Fruit fly (Drosophila melanogaster) whole organism, embryonic: ENCODE measurements around the gene Pfas.

Experiments
- Ada2b ChIP-seq: fragments of 200-800 bp; sonication (Bioruptor generic); IDR thresholded peaks from 2 replicates; pipeline ENCODE4 v1.3.6; 2022; ENCODE audit warnings: missing biosample characterization, missing genetic modification characterization
- Blimp-1 ChIP-seq: fragments of 200-800 bp; sonication (Bioruptor generic); optimal IDR thresholded peaks from 3 replicates; lab custom pipeline; 2018; ENCODE audit warnings: missing biosample characterization, missing genetic modification characterization, mild to moderate bottlenecking, moderate library complexity, missing genetic modification reagents
- CG10462 ChIP-seq: fragments of 200-800 bp; sonication (Bioruptor generic); optimal IDR thresholded peaks from 2 replicates; lab custom pipeline; 2016; ENCODE audit warnings: missing biosample characterization, missing genetic modification characterization
- CG10959 ChIP-seq: fragments of 200-800 bp; sonication (Bioruptor generic); IDR thresholded peaks from 2 replicates; pipeline ENCODE4 v1.3.6; 2022; ENCODE audit warnings: missing biosample characterization, missing genetic modification characterization
- CG11504 ChIP-seq: fragments of 200-800 bp; sonication (Bioruptor generic); optimal IDR thresholded peaks from 3 replicates; lab custom pipeline; 2019; ENCODE audit warnings: missing biosample characterization, mild to moderate bottlenecking, missing genetic modification characterization, moderate library complexity
- CG11695 ChIP-seq: fragments of 200-800 bp; sonication (Bioruptor generic); IDR thresholded peaks from 3 replicates; pipeline ENCODE4 v1.3.6; 2022; ENCODE audit warnings: missing biosample characterization, missing genetic modification characterization
- CG12391 ChIP-seq: fragments of 200-800 bp; sonication (Bioruptor generic); optimal IDR thresholded peaks from 3 replicates; lab custom pipeline; 2018; ENCODE audit warnings: missing biosample characterization, mild to moderate bottlenecking, missing genetic modification characterization, moderate library complexity
- CG12769 ChIP-seq: fragments of 200-800 bp; sonication (Bioruptor generic); optimal IDR thresholded peaks from 2 replicates; lab custom pipeline; 2019; ENCODE audit warnings: missing biosample characterization, mild to moderate bottlenecking, missing genetic modification characterization, moderate library complexity
- CG13424 ChIP-seq: fragments of 200-800 bp; sonication (Bioruptor generic); optimal IDR thresholded peaks from 2 replicates; lab custom pipeline; 2019; ENCODE audit warnings: missing biosample characterization, mild to moderate bottlenecking, missing genetic modification characterization, moderate library complexity
- CG14710 ChIP-seq: fragments of 200-800 bp; sonication (Bioruptor generic); optimal IDR thresholded peaks from 3 replicates; lab custom pipeline; 2019; ENCODE audit warnings: missing biosample characterization, mild to moderate bottlenecking, missing genetic modification characterization, moderate library complexity
- CG15011 ChIP-seq: fragments of 200-800 bp; sonication (Bioruptor generic); optimal IDR thresholded peaks from 3 replicates; lab custom pipeline; 2018; ENCODE audit warnings: missing biosample characterization, mild to moderate bottlenecking, missing genetic modification characterization
- CG15514 ChIP-seq: fragments of 200-800 bp; sonication (Bioruptor generic); optimal IDR thresholded peaks from 3 replicates; lab custom pipeline; 2017; ENCODE audit warnings: missing biosample characterization, missing genetic modification characterization, mild to moderate bottlenecking, moderate library complexity, missing genetic modification reagents
- CG18764 ChIP-seq: fragments of 200-800 bp; sonication (Bioruptor generic); optimal IDR thresholded peaks from 3 replicates; lab custom pipeline; 2016; ENCODE audit warnings: missing biosample characterization, missing genetic modification characterization
- CG2116 ChIP-seq: fragments of 200-800 bp; sonication (Bioruptor generic); optimal IDR thresholded peaks from 3 replicates; lab custom pipeline; 2018; ENCODE audit warnings: missing biosample characterization, mild to moderate bottlenecking, missing genetic modification characterization
- CG31224 ChIP-seq: fragments of 200-800 bp; sonication (Bioruptor generic); IDR thresholded peaks from 2 replicates; pipeline ENCODE4 v1.3.6; 2022; ENCODE audit warnings: missing biosample characterization, missing genetic modification characterization
- CG3847 ChIP-seq: fragments of 200-800 bp; sonication (Bioruptor generic); IDR thresholded peaks from 2 replicates; pipeline ENCODE4 v1.3.6; 2022; ENCODE audit warnings: missing biosample characterization, missing genetic modification characterization
- CG6854 ChIP-seq: fragments of 200-800 bp; sonication (Bioruptor generic); optimal IDR thresholded peaks from 3 replicates; lab custom pipeline; 2017; ENCODE audit warnings: missing biosample characterization, mild to moderate bottlenecking, missing genetic modification characterization
- CG7786 ChIP-seq: fragments of 200-800 bp; sonication (Bioruptor generic); optimal IDR thresholded peaks from 2 replicates; lab custom pipeline; 2016; ENCODE audit warnings: missing biosample characterization, missing genetic modification characterization
- CG8359 ChIP-seq: fragments of 200-800 bp; sonication (Bioruptor generic); optimal IDR thresholded peaks from 2 replicates; lab custom pipeline; 2017; ENCODE audit warnings: missing biosample characterization, mild to moderate bottlenecking, missing genetic modification characterization, borderline replicate concordance
- CG8478 ChIP-seq: fragments of >200 bp; optimal IDR thresholded peaks from 2 replicates; lab custom pipeline; 2018
- CG8924 ChIP-seq: fragments of 200-800 bp; optimal IDR thresholded peaks from 3 replicates; lab custom pipeline; 2019; ENCODE audit warnings: missing biosample characterization, mild to moderate bottlenecking, missing genetic modification characterization, moderate library complexity
- HmgD ChIP-seq: fragments of 200-800 bp; sonication (Bioruptor generic); optimal IDR thresholded peaks from 3 replicates; lab custom pipeline; 2016; ENCODE audit warnings: missing biosample characterization, missing genetic modification characterization
- Mad ChIP-seq: fragments of 200-800 bp; sonication (Bioruptor generic); optimal IDR thresholded peaks from 2 replicates; lab custom pipeline; 2016; ENCODE audit warnings: missing biosample characterization, missing genetic modification characterization
- Ptx1 ChIP-seq: fragments of 200-800 bp; sonication (Bioruptor generic); IDR thresholded peaks from 2 replicates; pipeline ENCODE4 v1.3.6; 2022; ENCODE audit warnings: missing biosample characterization, missing genetic modification characterization
- Sin3A ChIP-seq: fragments of >200 bp; optimal IDR thresholded peaks from 2 replicates; lab custom pipeline; 2018
- Stat92E ChIP-seq, 3 experiments: fragments of >200 bp in 2 of 3; fragments of 200-800 bp in 1 of 3; sonication (Bioruptor generic) in 1 of 3; optimal IDR thresholded peaks; 2 replicates each; lab custom pipeline; 2017 to 2019; ENCODE audit warnings: missing biosample characterization in 3 of 3, missing genetic modification characterization in 3 of 3, mild to moderate bottlenecking in 1 of 3, moderate library complexity in 1 of 3
- al ChIP-seq: fragments of 200-800 bp; sonication (Bioruptor generic); IDR thresholded peaks from 2 replicates; pipeline ENCODE4 v1.3.6; 2022; ENCODE audit warnings: missing biosample characterization, missing genetic modification characterization
- bbx ChIP-seq: fragments of 200-800 bp; sonication (Bioruptor generic); IDR thresholded peaks from 2 replicates; pipeline ENCODE4 v1.3.6; 2022; ENCODE audit warnings: missing biosample characterization, missing genetic modification characterization; ENCODE audit not compliant: partially characterized antibody
- btn ChIP-seq: fragments of 200-800 bp; sonication (Bioruptor generic); optimal IDR thresholded peaks from 2 replicates; lab custom pipeline; 2016; ENCODE audit warnings: missing biosample characterization, missing genetic modification characterization
- cg ChIP-seq: fragments of 200-800 bp; sonication (Bioruptor generic); optimal IDR thresholded peaks from 3 replicates; lab custom pipeline; 2019; ENCODE audit warnings: missing biosample characterization, mild to moderate bottlenecking, missing genetic modification characterization, moderate library complexity
- crol ChIP-seq: fragments of 200-800 bp; sonication (Bioruptor generic); IDR thresholded peaks from 2 replicates; pipeline ENCODE4 v1.3.6; 2022; ENCODE audit warnings: missing biosample characterization, missing genetic modification characterization
- cwo ChIP-seq: fragments of 200-800 bp; sonication (Bioruptor generic); optimal IDR thresholded peaks from 3 replicates; lab custom pipeline; 2017; ENCODE audit warnings: missing biosample characterization, missing genetic modification characterization, mild to moderate bottlenecking, moderate library complexity, missing genetic modification reagents
- danr ChIP-seq: fragments of 200-800 bp; sonication (Bioruptor generic); IDR thresholded peaks from 2 replicates; pipeline ENCODE4 v1.3.6; 2022; ENCODE audit warnings: missing biosample characterization, missing genetic modification characterization
- dati ChIP-seq: fragments of 200-800 bp; sonication (Bioruptor generic); IDR thresholded peaks from 2 replicates; pipeline ENCODE4 v1.3.6; 2022; ENCODE audit warnings: missing biosample characterization, missing genetic modification characterization
- disco-r ChIP-seq: fragments of 200-800 bp; sonication (Bioruptor generic); optimal IDR thresholded peaks from 2 replicates; lab custom pipeline; 2016; ENCODE audit warnings: missing biosample characterization, missing genetic modification characterization
- fu2 ChIP-seq: fragments of 200-800 bp; sonication (Bioruptor generic); optimal IDR thresholded peaks from 2 replicates; lab custom pipeline; 2016; ENCODE audit warnings: missing biosample characterization, missing genetic modification characterization
- gsb ChIP-seq: fragments of 200-800 bp; sonication (Bioruptor generic); IDR thresholded peaks from 2 replicates; pipeline ENCODE4 v1.3.6; 2022; ENCODE audit warnings: missing biosample characterization, missing genetic modification characterization
- ken ChIP-seq: fragments of 200-800 bp; sonication (Bioruptor generic); IDR thresholded peaks from 3 replicates; pipeline ENCODE4 v1.3.6; 2022; ENCODE audit warnings: missing biosample characterization, missing genetic modification characterization
- lbe ChIP-seq: fragments of 200-800 bp; sonication (Bioruptor generic); optimal IDR thresholded peaks from 2 replicates; lab custom pipeline; 2016; ENCODE audit warnings: missing biosample characterization, mild to moderate bottlenecking, missing genetic modification characterization
- org-1 ChIP-seq: fragments of 200-800 bp; sonication (Bioruptor generic); optimal IDR thresholded peaks from 2 replicates; lab custom pipeline; 2017; ENCODE audit warnings: missing biosample characterization, missing genetic modification characterization
- pfk ChIP-seq: fragments of 200-800 bp; sonication (Bioruptor generic); optimal IDR thresholded peaks from 2 replicates; lab custom pipeline; 2018; ENCODE audit warnings: missing biosample characterization, mild to moderate bottlenecking, missing genetic modification characterization, moderate library complexity
- pho ChIP-seq: fragments of 200-800 bp; sonication (Bioruptor generic); optimal IDR thresholded peaks from 2 replicates; lab custom pipeline; 2016; ENCODE audit warnings: missing biosample characterization, missing genetic modification characterization
- prd ChIP-seq, 3 experiments: fragments of >200 bp in 2 of 3; fragments of 200-800 bp in 1 of 3; sonication (Bioruptor generic) in 1 of 3; optimal IDR thresholded peaks in 2 of 3; IDR thresholded peaks in 1 of 3; 2 replicates in 2 of 3; 3 replicates in 1 of 3; pipeline versions ENCODE4 v1.3.6 to Lab custom; 2017 to 2022; ENCODE audit warnings: missing biosample characterization in 1 of 3, missing genetic modification characterization in 1 of 3
- psq ChIP-seq: fragments of 200-800 bp; sonication (Bioruptor generic); optimal IDR thresholded peaks from 2 replicates; lab custom pipeline; 2017; ENCODE audit warnings: missing biosample characterization, missing genetic modification characterization
- stwl ChIP-seq: fragments of 200-800 bp; sonication (Bioruptor generic); optimal IDR thresholded peaks from 3 replicates; lab custom pipeline; 2018; ENCODE audit warnings: missing biosample characterization, mild to moderate bottlenecking, missing genetic modification characterization, moderate library complexity
- sug ChIP-seq: fragments of 200-800 bp; optimal IDR thresholded peaks from 2 replicates; lab custom pipeline; 2019; ENCODE audit warnings: missing biosample characterization, mild to moderate bottlenecking, missing genetic modification characterization, moderate library complexity
- toy ChIP-seq: fragments of 200-800 bp; sonication (Bioruptor generic); IDR thresholded peaks from 2 replicates; pipeline ENCODE4 v1.3.6; 2022; ENCODE audit warnings: missing biosample characterization, missing genetic modification characterization
- ttk ChIP-seq: fragments of 200-800 bp; sonication (Bioruptor generic); IDR thresholded peaks from 2 replicates; pipeline ENCODE4 v2.1.2; 2022; ENCODE audit warnings: missing biosample characterization, missing genetic modification characterization
- unc-4 ChIP-seq: fragments of 200-800 bp; sonication (Bioruptor generic); IDR thresholded peaks from 2 replicates; pipeline ENCODE4 v1.3.6; 2022; ENCODE audit warnings: missing biosample characterization, missing genetic modification characterization; ENCODE audit not compliant: partially characterized antibody
- zf30C ChIP-seq: fragments of 200-800 bp; sonication (Bioruptor generic); optimal IDR thresholded peaks from 3 replicates; lab custom pipeline; 2018; ENCODE audit warnings: missing biosample characterization, mild to moderate bottlenecking, missing genetic modification characterization
- zfh1 ChIP-seq: fragments of 200-800 bp; sonication (Bioruptor generic); IDR thresholded peaks from 3 replicates; pipeline ENCODE4 v1.3.6; 2022; ENCODE audit warnings: missing biosample characterization, missing genetic modification characterization

The Pfas gene

dm6 chr2L:6070656-6071231 lies 24.9 kb upstream of the Pfas start, which contains the start of the genes CG9154 and Kr-h2 (continued):
- no peak for TF ChIP-seq prd (optimal IDR thresholded peaks at IDR 0.05; lab: Kevin White, UChicago)
- TF ChIP-seq prd (GFP tag; IDR thresholded peaks at IDR 0.05; lab: Robert Waterston, UW), result peak; percentile 44
- no peak for TF ChIP-seq HmgD (GFP tag; lab: Kevin White, UChicago)
- TF ChIP-seq psq (GFP tag; lab: Kevin White, UChicago), result no peak
- no peak for TF ChIP-seq btn
- TF ChIP-seq org-1, result no peak
- TF ChIP-seq bbx (GFP tag; lab: Robert Waterston, UW), result peak; percentile 63
- no peak for TF ChIP-seq zfh1 (GFP tag; lab: Robert Waterston, UW)
- TF ChIP-seq pho (GFP tag; lab: Kevin White, UChicago), result no peak
- TF ChIP-seq Stat92E (GFP tag; optimal IDR thresholded peaks at IDR 0.05; lab: Kevin White, UChicago), result no peak
- TF ChIP-seq dati (GFP tag; lab: Robert Waterston, UW), result no peak
- TF ChIP-seq CG10462 (GFP tag; lab: Kevin White, UChicago), result no peak
- TF ChIP-seq CG3847, result peak; percentile 28; the same call in 1 of the 2 replicates
- TF ChIP-seq ken (GFP tag; lab: Robert Waterston, UW), result no peak
- no peak for TF ChIP-seq pfk (GFP tag; lab: Kevin White, UChicago)
- no peak for TF ChIP-seq al (GFP tag; lab: Robert Waterston, UW)
- TF ChIP-seq zf30C (GFP tag; lab: Kevin White, UChicago), result no peak
- TF ChIP-seq CG12391, result peak; percentile 62
- TF ChIP-seq CG18764 (GFP tag; lab: Kevin White, UChicago), result no peak
- no peak for TF ChIP-seq CG11695 (GFP tag; lab: Robert Waterston, UW)
- TF ChIP-seq Mad (GFP tag; lab: Kevin White, UChicago), result no peak
- no peak for TF ChIP-seq crol
- TF ChIP-seq CG8478, result no peak
- peak; percentile 47 for TF ChIP-seq CG8924 (tag; lab: Kevin White, UChicago)
- TF ChIP-seq gsb (GFP tag; lab: Robert Waterston, UW), result no peak
- peak; percentile 4 for TF ChIP-seq fu2 (GFP tag; lab: Kevin White, UChicago)
- no peak for TF ChIP-seq ttk (GFP tag; lab: Robert Waterston, UW)
- no peak for TF ChIP-seq toy (GFP tag; lab: Robert Waterston, UW)
- TF ChIP-seq CG15011 (GFP tag; lab: Kevin White, UChicago), result no peak
- no peak for TF ChIP-seq Ptx1 (GFP tag; lab: Robert Waterston, UW)
- peak; percentile 35 for TF ChIP-seq CG13424 (tag; lab: Kevin White, UChicago)
- TF ChIP-seq disco-r (GFP tag; lab: Kevin White, UChicago), result no peak
- TF ChIP-seq lbe, result no peak
- TF ChIP-seq danr (GFP tag; lab: Robert Waterston, UW), result no peak
- TF ChIP-seq cg (GFP tag; lab: Kevin White, UChicago), result no peak
- TF ChIP-seq cwo (GFP tag; lab: Kevin White, UChicago), result peak; percentile 31
- no peak for TF ChIP-seq CG8359 (GFP tag; lab: Kevin White, UChicago)
- TF ChIP-seq stwl (tag; lab: Kevin White, UChicago), result peak; percentile 65
- TF ChIP-seq CG10959 (GFP tag; lab: Robert Waterston, UW), result no peak
- TF ChIP-seq CG15514 (GFP tag; lab: Kevin White, UChicago), result peak; percentile 100
- peak; percentile 25; the same call in 1 of the 2 replicates for TF ChIP-seq CG31224 (GFP tag; lab: Robert Waterston, UW)
- peak; percentile 39 for TF ChIP-seq CG11504 (tag; lab: Kevin White, UChicago)
- TF ChIP-seq unc-4 (GFP tag; lab: Robert Waterston, UW), result peak; percentile 61
- no peak for TF ChIP-seq Ada2b (GFP tag; lab: Robert Waterston, UW)
- TF ChIP-seq CG6854 (GFP tag; lab: Kevin White, UChicago), result no peak
- TF ChIP-seq sug (tag; lab: Kevin White, UChicago), result peak; percentile 64
- TF ChIP-seq CG14710 (tag; lab: Kevin White, UChicago), result peak; percentile 69
- peak; percentile 0 for TF ChIP-seq Blimp-1 (GFP tag; lab: Kevin White, UChicago)
- peak; percentile 48 for TF ChIP-seq Sin3A (lab: Kevin White, UChicago)
- peak; percentile 98 for TF ChIP-seq CG2116 (GFP tag; lab: Kevin White, UChicago)
- TF ChIP-seq CG7786 (GFP tag; lab: Kevin White, UChicago), result no peak
- peak; percentile 5 for TF ChIP-seq CG12769 (tag; lab: Kevin White, UChicago)
